Fruit fly (Drosophila melanogaster): ENCODE data around the gene CG16854.

Gene CG16854

dm6 chr2L:11136093-11136492, 49.6 kb downstream of the CG16854 start, which contains the start of gene hgo:
Gene hgo, plus strand, starts transcription at chr2L:11136393.
- no peak for TF ChIP-seq Dfd (GFP tag; optimal IDR thresholded peaks at IDR 0.05)

All from whole organism, wandering third instar larva.